Worm (Caenorhabditis elegans): ENCODE data around the gene acr-23.

The acr-23 gene

DNA sequence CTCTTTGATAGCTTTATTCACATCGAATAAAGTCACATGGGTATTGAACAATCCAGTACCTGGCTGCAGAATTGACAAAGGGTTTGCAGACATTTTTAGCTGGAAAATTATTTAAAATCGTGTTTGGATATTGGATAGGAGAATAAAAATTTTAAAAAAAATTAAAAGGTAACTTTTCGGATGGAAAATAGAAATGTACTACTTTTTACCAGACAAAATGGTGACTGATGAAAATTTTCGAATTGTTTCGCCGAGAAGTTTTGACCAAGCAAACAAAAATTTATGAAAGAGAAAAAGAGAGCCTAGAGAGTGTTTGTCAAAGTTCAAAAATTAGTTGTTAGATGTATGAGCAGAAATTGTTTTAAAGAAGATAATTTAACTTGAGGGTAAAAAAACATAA lies 11.5 kb downstream of the acr-23 start, which contains the start of gene F59B1.10:
Gene F59B1.10 (minus strand): TSS at position 101 of the 400 bp plus-strand sequence.
- TF ChIP-seq drap-1 (GFP tag; optimal IDR thresholded peaks at IDR 0.05) = no peak
- TF ChIP-seq unc-62 (GFP tag; optimal IDR thresholded peaks at IDR 0.05) = no peak
- no peak for TF ChIP-seq sptf-1 (tag; optimal IDR thresholded peaks at IDR 0.05)
- TF ChIP-seq nhr-237 (tag; optimal IDR thresholded peaks at IDR 0.05) = no peak
- TF ChIP-seq tbx-8 (GFP tag; optimal IDR thresholded peaks at IDR 0.05) = no peak
- TF ChIP-seq mep-1 (tag; optimal IDR thresholded peaks at IDR 0.05) = no peak
- TF ChIP-seq pha-4 (tag; optimal IDR thresholded peaks at IDR 0.05) = no peak
- TF ChIP-seq bed-3 (GFP tag; optimal IDR thresholded peaks at IDR 0.05) = no peak
- no peak for TF ChIP-seq lin-32 (GFP tag; optimal IDR thresholded peaks at IDR 0.05)
- no peak for TF ChIP-seq lin-13 (tag; optimal IDR thresholded peaks at IDR 0.05)
- TF ChIP-seq mab-5 (tag; optimal IDR thresholded peaks at IDR 0.05) = no peak

- TF ChIP-seq unc-62 (GFP tag; optimal IDR thresholded peaks at IDR 0.05) = peak; percentile 2
- TF ChIP-seq zip-8 (tag; optimal IDR thresholded peaks at IDR 0.05) = peak; percentile 54
- no peak for TF ChIP-seq elt-1 (tag; optimal IDR thresholded peaks at IDR 0.05; ENCODE audit: borderline replicate concordance, insufficient read depth)
- peak; percentile 45 for TF ChIP-seq nhr-2 (tag; optimal IDR thresholded peaks at IDR 0.05)
Observed at ce11 chrV:3644193-3644693, 15.1 kb downstream of the acr-23 start, which contains the start of gene F59B1.8. Gene F59B1.8, minus strand, starts transcription at chrV:3644243.

ce11 chrV:3639873-3640272 lies 19.5 kb downstream of the acr-23 start:
- TF ChIP-seq snpc-4 (tag; optimal IDR thresholded peaks at IDR 0.05) (no peak), blmp-1 (tag; optimal IDR thresholded peaks at IDR 0.05) (no peak), zip-8 (tag; optimal IDR thresholded peaks at IDR 0.05) (no peak), unc-120 (tag; optimal IDR thresholded peaks at IDR 0.05; ENCODE audit: poor library complexity, severe bottlenecking) (no peak), sem-2 (GFP tag; optimal IDR thresholded peaks at IDR 0.05) (no peak)

DNA sequence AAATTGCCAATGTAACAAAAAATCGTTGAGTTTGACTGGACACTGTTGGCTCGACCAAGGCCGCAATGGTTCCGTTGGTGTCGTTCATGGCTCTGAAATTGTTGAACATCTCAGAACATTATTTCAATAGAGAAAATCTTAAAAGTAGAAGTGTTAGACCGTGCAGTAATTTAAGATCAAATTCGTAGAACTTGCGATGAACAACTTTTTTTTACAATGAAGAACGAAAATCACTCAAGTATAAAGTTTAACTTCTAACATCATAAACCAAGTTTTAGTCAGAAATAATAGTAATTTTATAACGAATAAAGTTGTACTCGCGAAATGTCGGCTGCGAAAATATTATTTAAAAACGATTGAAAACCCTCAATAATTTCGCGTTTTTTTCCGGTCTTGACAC lies 22.3 kb downstream of the acr-23 start, which contains the start of gene srx-41:
Gene srx-41 (minus strand): TSS at position 101 of the 400 bp plus-strand sequence.
- no peak for TF ChIP-seq nhr-237 (tag; optimal IDR thresholded peaks at IDR 0.05)
- TF ChIP-seq ceh-39 (tag; optimal IDR thresholded peaks at IDR 0.05) = no peak
- no peak for TF ChIP-seq ceh-83 (GFP tag; optimal IDR thresholded peaks at IDR 0.05)
- no peak for TF ChIP-seq unc-39 (tag; optimal IDR thresholded peaks at IDR 0.05)
- no peak for TF ChIP-seq M03D4.4 (tag; optimal IDR thresholded peaks at IDR 0.05)
- no peak for TF ChIP-seq ztf-11 (tag; optimal IDR thresholded peaks at IDR 0.05)
- TF ChIP-seq hlh-1 (tag; optimal IDR thresholded peaks at IDR 0.05) = no peak
- TF ChIP-seq sem-2 (GFP tag; optimal IDR thresholded peaks at IDR 0.05) = no peak
- no peak for TF ChIP-seq ces-1 (GFP tag; optimal IDR thresholded peaks at IDR 0.05)
- no peak for TF ChIP-seq unc-62 (GFP tag; optimal IDR thresholded peaks at IDR 0.05)
- no peak for TF ChIP-seq nhr-12 (tag; optimal IDR thresholded peaks at IDR 0.05)
- TF ChIP-seq snpc-4 (tag; optimal IDR thresholded peaks at IDR 0.05) = no peak
- TF ChIP-seq mep-1 (tag; optimal IDR thresholded peaks at IDR 0.05) = no peak
- TF ChIP-seq flh-1 (GFP tag; optimal IDR thresholded peaks at IDR 0.05) = no peak
- TF ChIP-seq mls-2 (tag; optimal IDR thresholded peaks at IDR 0.05) = no peak

ce11 chrV:3634293-3635016 lies 24.9 kb downstream of the acr-23 start:
- no peak for TF ChIP-seq unc-120 (tag; optimal IDR thresholded peaks at IDR 0.05; ENCODE audit: poor library complexity, severe bottlenecking)
- TF ChIP-seq lin-32 (GFP tag; optimal IDR thresholded peaks at IDR 0.05) = no peak
- TF ChIP-seq sptf-1 (tag; optimal IDR thresholded peaks at IDR 0.05) = no peak
- TF ChIP-seq drap-1 (GFP tag; optimal IDR thresholded peaks at IDR 0.05) = no peak
- TF ChIP-seq unc-62 (GFP tag; optimal IDR thresholded peaks at IDR 0.05) = no peak
- no peak for TF ChIP-seq hlh-1 (tag; optimal IDR thresholded peaks at IDR 0.05)

DNA sequence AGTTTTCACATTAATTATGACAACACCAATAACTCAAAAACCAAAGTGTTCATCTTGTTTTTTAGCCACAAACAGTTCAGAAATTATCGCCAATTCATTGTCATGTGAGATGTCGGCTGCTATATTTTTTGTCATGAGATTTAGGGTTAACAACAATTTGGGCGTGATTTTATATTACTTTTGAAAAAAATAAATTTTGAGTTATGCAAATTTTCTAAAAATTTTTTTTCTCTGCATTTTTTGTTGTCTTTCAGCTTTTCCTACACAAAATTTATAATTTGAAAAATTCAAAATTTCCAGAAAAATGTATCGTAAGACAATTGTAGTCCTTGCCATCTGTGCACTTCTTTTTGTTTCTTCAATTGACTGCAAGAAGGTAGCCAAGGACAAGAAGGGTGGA lies 26.3 kb downstream of the acr-23 start, which contains the start of gene F59B1.2:
Gene F59B1.2 (plus strand): TSS at position 301 of the 400 bp plus-strand sequence.
- TF ChIP-seq hlh-1 (tag; optimal IDR thresholded peaks at IDR 0.05) = no peak
- TF ChIP-seq ceh-83 (GFP tag; optimal IDR thresholded peaks at IDR 0.05) = no peak
- TF ChIP-seq unc-62 (GFP tag; optimal IDR thresholded peaks at IDR 0.05) = no peak
- TF ChIP-seq unc-39 (tag; optimal IDR thresholded peaks at IDR 0.05) = no peak
- no peak for TF ChIP-seq unc-120 (tag; optimal IDR thresholded peaks at IDR 0.05; ENCODE audit: poor library complexity, severe bottlenecking)
- TF ChIP-seq ztf-11 (tag; optimal IDR thresholded peaks at IDR 0.05) = no peak
- TF ChIP-seq drap-1 (GFP tag; optimal IDR thresholded peaks at IDR 0.05) = no peak
- TF ChIP-seq flh-1 (GFP tag; optimal IDR thresholded peaks at IDR 0.05) = no peak
- TF ChIP-seq cnd-1 (tag; optimal IDR thresholded peaks at IDR 0.05) = no peak

All from whole organism, mixed stage, embryonic.